Worm (Caenorhabditis elegans): Measurements from ENCODE around the gene C03G5.14.

- no peak for TF ChIP-seq W03F9.2 (tag; optimal IDR thresholded peaks at IDR 0.05)
- TF ChIP-seq dao-5 (tag; optimal IDR thresholded peaks at IDR 0.05), result no peak
These were observed 29.0 kb upstream of the C03G5.14 start for ce11 chrX:8492750-8493149.

Measured in whole organism, L4/young adult.